Fruit fly (Drosophila melanogaster): ENCODE data around the gene Est-6.
A peak's percentile ranks its signal among the peaks of the same experiment; 100 is the strongest.

The Est-6 gene

DNA sequence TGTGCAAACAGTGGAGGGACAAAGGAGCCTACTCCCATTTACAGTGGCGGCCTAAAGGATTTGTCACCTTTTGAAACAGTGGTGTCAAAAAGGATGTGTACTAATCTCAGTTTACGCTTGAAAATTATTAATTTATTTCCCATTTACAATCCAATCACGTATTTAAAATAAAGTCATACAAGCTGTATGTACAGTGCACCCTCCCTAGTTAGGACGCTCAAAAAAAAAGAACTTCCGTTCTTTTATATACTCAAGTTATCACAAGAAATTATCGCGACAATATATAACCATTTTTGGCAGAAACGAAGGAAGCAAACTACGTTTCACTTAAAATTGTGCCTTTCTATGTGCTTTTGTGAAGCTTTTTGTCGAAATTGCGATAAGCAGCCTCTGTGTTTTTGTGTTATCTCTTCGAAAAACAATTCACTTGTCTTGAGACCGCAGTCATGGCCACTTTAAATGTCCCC, 49.4 kb upstream of the Est-6 start (continued):
- peak; percentile 67 for TF ChIP-seq CG34406 (GFP tag; optimal IDR thresholded peaks at IDR 0.05)
- TF ChIP-seq achi (GFP tag; optimal IDR thresholded peaks at IDR 0.05), result peak; percentile 63
- peak; percentile 41; the same call in 1 of the 3 replicates for TF ChIP-seq CG8119 (GFP tag; IDR thresholded peaks at IDR 0.05)
- TF ChIP-seq pdm3 (GFP tag; optimal IDR thresholded peaks at IDR 0.05), result no peak
- TF ChIP-seq Lpt (GFP tag; optimal IDR thresholded peaks at IDR 0.05), result peak; percentile 60
- peak; percentile 6 for TF ChIP-seq CG1621 (tag; optimal IDR thresholded peaks at IDR 0.05)
- TF ChIP-seq eg (GFP tag; IDR thresholded peaks at IDR 0.05), result peak; percentile 62; the same call in 1 of the 3 replicates
- peak; percentile 79 for TF ChIP-seq topi (GFP tag; optimal IDR thresholded peaks at IDR 0.05)
- TF ChIP-seq CG6163 (GFP tag; IDR thresholded peaks at IDR 0.05), result peak; percentile 62; the same call in 2 of the 3 replicates
- TF ChIP-seq Eip93F (GFP tag; optimal IDR thresholded peaks at IDR 0.05), result peak; percentile 11
- TF ChIP-seq CG11902 (GFP tag; optimal IDR thresholded peaks at IDR 0.05), result peak; percentile 44
- TF ChIP-seq salr (GFP tag; optimal IDR thresholded peaks at IDR 0.05), result peak; percentile 8 to 67
- TF ChIP-seq dsx (GFP tag; optimal IDR thresholded peaks at IDR 0.05; ENCODE audit: poor library complexity, severe bottlenecking), result no peak
- TF ChIP-seq spab (GFP tag; optimal IDR thresholded peaks at IDR 0.05), result peak; percentile 50

- TF ChIP-seq esn (GFP tag; optimal IDR thresholded peaks at IDR 0.05), result peak; percentile 16
- TF ChIP-seq CG32006 (GFP tag; optimal IDR thresholded peaks at IDR 0.05), result no peak
- TF ChIP-seq svp (GFP tag), result no peak
- TF ChIP-seq CG8119 (GFP tag; IDR thresholded peaks at IDR 0.05), result no peak
- TF ChIP-seq salr (GFP tag; optimal IDR thresholded peaks at IDR 0.05), result no peak
- TF ChIP-seq CG4318 (GFP tag; optimal IDR thresholded peaks at IDR 0.05), result no peak
- TF ChIP-seq Eip75B (GFP tag; optimal IDR thresholded peaks at IDR 0.05), result no peak
- TF ChIP-seq CG6854 (GFP tag; optimal IDR thresholded peaks at IDR 0.05), result peak; percentile 7
- TF ChIP-seq topi (GFP tag; optimal IDR thresholded peaks at IDR 0.05), result no peak
- no peak for TF ChIP-seq fd85E (GFP tag; optimal IDR thresholded peaks at IDR 0.05)
- no peak for TF ChIP-seq Ets96B (tag; optimal IDR thresholded peaks at IDR 0.05)
- no peak for TF ChIP-seq Smox (GFP tag; optimal IDR thresholded peaks at IDR 0.05)
- TF ChIP-seq CG6276 (GFP tag; optimal IDR thresholded peaks at IDR 0.05), result no peak
- TF ChIP-seq fkh (GFP tag; optimal IDR thresholded peaks at IDR 0.05), result no peak
- no peak for TF ChIP-seq CG6792 (GFP tag; optimal IDR thresholded peaks at IDR 0.05)
- no peak for TF ChIP-seq CG3032 (tag; optimal IDR thresholded peaks at IDR 0.05)
- TF ChIP-seq Blimp-1 (GFP tag; optimal IDR thresholded peaks at IDR 0.05), result no peak
Observed at dm6 chr3L:12145709-12146694, 42.6 kb upstream of the Est-6 start, which contains the start of the genes eIF3l and Nrx-IV. TSS of gene eIF3l (minus strand) at chr3L:12146097. TSS of gene Nrx-IV (plus strand) at chr3L:12146519.

DNA sequence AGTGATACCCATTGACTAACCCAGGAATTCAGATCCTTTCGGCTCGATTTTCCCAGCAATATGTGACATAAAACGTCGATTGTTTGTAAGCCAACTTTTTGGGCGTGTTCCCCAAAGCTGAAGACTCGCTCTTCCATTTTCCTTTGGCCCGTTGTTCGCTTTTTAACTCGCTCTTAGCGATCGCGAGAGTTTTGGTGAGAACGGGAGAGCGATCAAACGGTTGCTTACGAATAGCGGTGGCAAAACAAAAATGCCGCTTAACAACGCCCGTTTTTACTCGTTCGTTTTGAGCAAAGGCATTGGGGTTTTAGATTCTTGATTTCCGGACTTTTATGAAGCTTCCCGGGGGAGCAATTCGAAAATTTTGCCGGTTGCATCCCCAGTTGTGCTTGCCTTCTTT, 41.6 kb upstream of the Est-6 start:
- no peak for TF ChIP-seq CG6163 (GFP tag; IDR thresholded peaks at IDR 0.05)
- no peak for TF ChIP-seq CG8119 (GFP tag; IDR thresholded peaks at IDR 0.05)
- no peak for TF ChIP-seq Hr39 (GFP tag; optimal IDR thresholded peaks at IDR 0.05)
- no peak for TF ChIP-seq CG11294 (GFP tag; IDR thresholded peaks at IDR 0.05)

DNA sequence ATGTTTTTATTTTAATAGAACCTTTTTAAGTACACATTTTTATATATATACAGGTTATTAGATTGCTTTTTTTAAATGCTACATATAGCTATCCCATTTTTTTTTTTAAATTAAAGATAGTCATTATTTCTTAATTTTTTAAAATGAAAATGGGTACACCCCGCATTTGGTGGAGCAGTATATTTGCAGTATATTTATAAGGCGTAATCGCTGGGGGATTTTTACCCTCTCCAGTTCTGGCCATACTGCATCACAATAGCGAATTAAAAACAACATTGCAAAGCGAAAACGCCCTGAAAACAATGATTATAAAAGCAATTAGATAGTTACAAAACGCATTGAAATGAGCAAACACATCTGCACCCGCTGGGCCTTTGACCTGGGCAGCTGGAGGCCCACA, 39.6 kb upstream of the Est-6 start, which contains the start of gene CG32099:
TSS of gene CG32099 (plus strand) at position 250 of the 400 bp plus-strand sequence.
- TF ChIP-seq salr (GFP tag; optimal IDR thresholded peaks at IDR 0.05) (no peak), Ets21C (GFP tag; optimal IDR thresholded peaks at IDR 0.05) (no peak), CG8319 (GFP tag; optimal IDR thresholded peaks at IDR 0.05) (no peak), CG4318 (GFP tag; optimal IDR thresholded peaks at IDR 0.05) (no peak), OdsH (GFP tag; optimal IDR thresholded peaks at IDR 0.05) (no peak), Lpt (GFP tag; optimal IDR thresholded peaks at IDR 0.05) (no peak), CG8632 (GFP tag; optimal IDR thresholded peaks at IDR 0.05) (no peak), Eip93F (GFP tag; optimal IDR thresholded peaks at IDR 0.05) (no peak), CG11294 (GFP tag; IDR thresholded peaks at IDR 0.05) (no peak), fd59A (GFP tag; optimal IDR thresholded peaks at IDR 0.05) (no peak), CG6792 (GFP tag; optimal IDR thresholded peaks at IDR 0.05) (no peak), CG6276 (GFP tag; optimal IDR thresholded peaks at IDR 0.05) (no peak), CG11902 (GFP tag; optimal IDR thresholded peaks at IDR 0.05) (no peak), CG6854 (GFP tag; optimal IDR thresholded peaks at IDR 0.05) (no peak)
